Fruit fly (Drosophila melanogaster) whole organism, wandering third instar larva: ENCODE results near the gene mRpL10.

Source experiments
- Abd-B ChIP-seq: fragments of >200 bp; optimal IDR thresholded peaks from 2 replicates; lab custom pipeline; 2017; ENCODE audit warnings: missing biosample characterization, missing genetic modification characterization
- CrebA ChIP-seq: fragments of 200-800 bp; sonication (Bioruptor generic); optimal IDR thresholded peaks from 2 replicates; lab custom pipeline; 2016; ENCODE audit warnings: missing biosample characterization, mild to moderate bottlenecking, missing genetic modification characterization, borderline replicate concordance
- Dfd ChIP-seq: fragments of >200 bp; optimal IDR thresholded peaks from 2 replicates; lab custom pipeline; 2017; ENCODE audit warnings: missing biosample characterization, missing genetic modification characterization
- Dif ChIP-seq: fragments of 200-275, 200-300 bp; sonication (Bioruptor generic); optimal IDR thresholded peaks from 2 replicates; lab custom pipeline; 2018; ENCODE audit warnings: missing biosample characterization, missing genetic modification characterization; ENCODE audit not compliant: partially characterized antibody
- GATAd ChIP-seq: sonication (Bioruptor generic); optimal IDR thresholded peaks from 2 replicates; lab custom pipeline; 2016; ENCODE audit warnings: missing biosample characterization, missing genetic modification characterization
- HLH106 ChIP-seq: fragments of 200-800 bp; optimal IDR thresholded peaks from 3 replicates; lab custom pipeline; 2019; ENCODE audit warnings: missing biosample characterization, mild to moderate bottlenecking, missing genetic modification characterization, moderate library complexity
- Hnf4 ChIP-seq: fragments of 200-800 bp; sonication (Bioruptor generic); optimal IDR thresholded peaks from 2 replicates; lab custom pipeline; 2016; ENCODE audit warnings: missing biosample characterization, mild to moderate bottlenecking, missing genetic modification characterization
- Hr78 ChIP-seq: fragments of >200 bp; optimal IDR thresholded peaks from 2 replicates; lab custom pipeline; 2017; ENCODE audit warnings: missing biosample characterization, missing genetic modification characterization
- Hr83 ChIP-seq: fragments of 200-300 bp; sonication (Bioruptor generic); optimal IDR thresholded peaks from 2 replicates; lab custom pipeline; 2016; ENCODE audit warnings: missing biosample characterization, mild to moderate bottlenecking, missing genetic modification characterization, moderate library complexity; ENCODE audit not compliant: poor library complexity, severe bottlenecking
- Mio ChIP-seq: sonication (Bioruptor generic); optimal IDR thresholded peaks from 2 replicates; lab custom pipeline; 2016; ENCODE audit warnings: missing biosample characterization, missing genetic modification characterization
- Myc ChIP-seq: fragments of >200 bp; optimal IDR thresholded peaks from 2 replicates; lab custom pipeline; 2017
- N ChIP-seq: fragments of >200 bp; optimal IDR thresholded peaks from 2 replicates; lab custom pipeline; 2018; ENCODE audit warnings: missing biosample characterization, missing external identifiers, missing genetic modification characterization
- Rel ChIP-seq, 2 experiments: fragments of 200-800 bp; sonication (Bioruptor generic) in 1 of 2; optimal IDR thresholded peaks; 2 replicates in 1 of 2; 3 replicates in 1 of 2; lab custom pipeline; 2016 to 2019; ENCODE audit warnings: mild to moderate bottlenecking in 2 of 2, missing biosample characterization in 2 of 2, missing genetic modification characterization in 2 of 2, moderate library complexity in 1 of 2
- Sp1 ChIP-seq: fragments of 200-800 bp; sonication (Bioruptor generic); optimal IDR thresholded peaks from 3 replicates; lab custom pipeline; 2019; ENCODE audit warnings: missing biosample characterization, mild to moderate bottlenecking, missing genetic modification characterization, moderate library complexity
- Vsx2 ChIP-seq: fragments of 200-300, 225-300 bp; sonication (Bioruptor generic); optimal IDR thresholded peaks from 2 replicates; lab custom pipeline; 2018; ENCODE audit warnings: missing biosample characterization, missing genetic modification characterization; ENCODE audit not compliant: partially characterized antibody
- br ChIP-seq: fragments of 200-800 bp; sonication (Bioruptor generic); optimal IDR thresholded peaks from 2 replicates; lab custom pipeline; 2016; ENCODE audit warnings: missing biosample characterization, missing genetic modification characterization
- brk ChIP-seq: fragments of 200-800 bp; sonication (Bioruptor generic); optimal IDR thresholded peaks from 2 replicates; lab custom pipeline; 2016; ENCODE audit warnings: missing biosample characterization, mild to moderate bottlenecking, missing genetic modification characterization
- dmrt93B ChIP-seq: fragments of 200-800 bp; sonication (Bioruptor generic); optimal IDR thresholded peaks from 2 replicates; lab custom pipeline; 2018; ENCODE audit warnings: missing biosample characterization, mild to moderate bottlenecking, missing genetic modification characterization
- dsf ChIP-seq: sonication (Bioruptor generic); optimal IDR thresholded peaks from 2 replicates; lab custom pipeline; 2016; ENCODE audit warnings: missing biosample characterization, missing genetic modification characterization, borderline replicate concordance
- ey ChIP-seq: fragments of 200-800 bp; sonication (Bioruptor generic); optimal IDR thresholded peaks from 2 replicates; lab custom pipeline; 2016; ENCODE audit warnings: missing biosample characterization, missing genetic modification characterization
- foxo ChIP-seq, 2 experiments: fragments of 200-800 bp; sonication (Bioruptor generic); optimal IDR thresholded peaks; 2 replicates in 1 of 2; 3 replicates in 1 of 2; lab custom pipeline; 2016 to 2017; ENCODE audit warnings: missing biosample characterization in 2 of 2, missing genetic modification characterization in 2 of 2
- fru ChIP-seq: fragments of 200-800 bp; sonication (Bioruptor generic); optimal IDR thresholded peaks from 3 replicates; lab custom pipeline; 2016; ENCODE audit warnings: missing biosample characterization, mild to moderate bottlenecking, missing genetic modification characterization
- h ChIP-seq: fragments of 200-800 bp; sonication (Bioruptor generic); optimal IDR thresholded peaks from 3 replicates; lab custom pipeline; 2016; ENCODE audit warnings: missing biosample characterization, mild to moderate bottlenecking, missing genetic modification characterization
- jim ChIP-seq: fragments of 175-275, 200-325 bp; sonication (Bioruptor generic); optimal IDR thresholded peaks from 2 replicates; lab custom pipeline; 2016; ENCODE audit warnings: missing biosample characterization, mild to moderate bottlenecking, missing genetic modification characterization
- lola ChIP-seq: fragments of >200 bp; optimal IDR thresholded peaks from 2 replicates; lab custom pipeline; 2017; ENCODE audit warnings: missing biosample characterization, missing genetic modification characterization
- pan ChIP-seq: fragments of >200 bp; optimal IDR thresholded peaks from 2 replicates; lab custom pipeline; 2017
- psq ChIP-seq: fragments of 200-800 bp; sonication (Bioruptor generic); optimal IDR thresholded peaks from 3 replicates; lab custom pipeline; 2017; ENCODE audit warnings: missing biosample characterization, mild to moderate bottlenecking, missing genetic modification characterization, moderate library complexity
- rgr ChIP-seq: fragments of 200-800 bp; sonication (Bioruptor generic); optimal IDR thresholded peaks from 3 replicates; lab custom pipeline; 2016; ENCODE audit warnings: missing biosample characterization, mild to moderate bottlenecking, missing genetic modification characterization
- sage ChIP-seq: fragments of 200-800 bp; sonication (Bioruptor generic); optimal IDR thresholded peaks from 2 replicates; lab custom pipeline; 2016; ENCODE audit warnings: missing biosample characterization, mild to moderate bottlenecking, missing genetic modification characterization
- sv ChIP-seq: fragments of 200-800 bp; sonication (Bioruptor generic); optimal IDR thresholded peaks from 3 replicates; lab custom pipeline; 2016; ENCODE audit warnings: missing biosample characterization, missing genetic modification characterization
- tai ChIP-seq: sonication (Bioruptor generic); optimal IDR thresholded peaks from 2 replicates; lab custom pipeline; 2016; ENCODE audit warnings: missing biosample characterization, missing genetic modification characterization
- usp ChIP-seq: fragments of >200 bp; optimal IDR thresholded peaks from 2 replicates; lab custom pipeline; 2017; ENCODE audit warnings: missing biosample characterization, missing genetic modification characterization
- woc ChIP-seq: sonication (Bioruptor generic); optimal IDR thresholded peaks from 2 replicates; lab custom pipeline; 2016; ENCODE audit warnings: missing biosample characterization, mild to moderate bottlenecking, missing genetic modification characterization

Gene mRpL10

DNA sequence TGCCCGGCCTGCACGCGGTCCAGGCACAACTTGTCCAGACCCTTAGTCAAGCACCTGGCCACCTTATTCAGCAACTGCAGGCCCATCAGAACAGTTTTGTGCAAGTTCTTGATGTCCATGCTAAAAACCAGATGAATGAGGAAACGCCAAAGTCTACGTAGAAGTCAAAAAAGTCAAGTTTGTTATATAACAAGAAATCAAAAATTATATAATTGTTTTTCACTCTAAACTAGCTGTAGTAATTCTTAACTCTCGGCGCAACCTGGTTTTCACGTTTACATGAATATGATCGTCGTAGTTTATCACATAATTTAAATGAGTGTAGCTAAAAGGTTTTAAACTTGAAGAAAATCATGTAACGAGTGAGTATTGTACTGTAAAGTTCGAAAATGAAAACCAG is 978 bp downstream of the mRpL10 start:
- no peak for TF ChIP-seq br (GFP tag; lab: Kevin White, UChicago)
- TF ChIP-seq usp (GFP tag; lab: Kevin White, UChicago), result no peak
- no peak for TF ChIP-seq tai (GFP tag; lab: Kevin White, UChicago)
- no peak for TF ChIP-seq brk (GFP tag; lab: Kevin White, UChicago)
- no peak for TF ChIP-seq fru (GFP tag; lab: Kevin White, UChicago)
- no peak for TF ChIP-seq Dif (GFP tag; lab: Kevin White, UChicago)
- TF ChIP-seq Hnf4 (GFP tag; lab: Kevin White, UChicago), result no peak
- TF ChIP-seq Hr78, result no peak
- no peak for TF ChIP-seq CrebA (GFP tag; lab: Kevin White, UChicago)
- no peak for TF ChIP-seq Vsx2 (GFP tag; lab: Kevin White, UChicago)
- no peak for TF ChIP-seq dsf (GFP tag; lab: Kevin White, UChicago)
- no peak for TF ChIP-seq N (GFP tag; lab: Kevin White, UChicago)
- no peak for TF ChIP-seq rgr

DNA sequence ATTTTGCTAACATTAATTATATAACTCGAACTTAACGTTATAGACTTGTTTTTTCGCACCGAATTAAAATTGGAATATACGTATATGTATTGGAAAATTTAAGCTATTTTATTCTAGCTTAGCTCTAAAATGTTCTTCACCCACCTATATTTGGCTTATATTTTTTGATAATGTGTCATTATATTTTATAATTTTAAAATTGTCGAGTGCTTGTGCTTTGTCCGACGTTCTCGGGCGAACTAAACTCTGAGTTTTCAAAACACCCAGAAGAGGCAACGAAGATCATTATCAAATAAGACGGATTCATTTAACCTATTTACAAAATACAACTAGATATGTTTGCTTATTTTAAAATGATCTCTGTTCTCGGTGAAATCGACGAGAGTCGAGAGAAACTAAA is 3.0 kb downstream of the mRpL10 start:
- TF ChIP-seq Sp1 (GFP tag; lab: Kevin White, UChicago), result no peak
- no peak for TF ChIP-seq ey
- no peak for TF ChIP-seq HLH106 (tag; lab: Kevin White, UChicago)
- no peak for TF ChIP-seq Dif (GFP tag; lab: Kevin White, UChicago)
- no peak for TF ChIP-seq jim (GFP tag; lab: Kevin White, UChicago)
- TF ChIP-seq Hr78, result no peak
- no peak for TF ChIP-seq foxo (GFP tag; optimal IDR thresholded peaks at IDR 0.05; lab: Kevin White, UChicago)
- TF ChIP-seq sage (GFP tag; lab: Kevin White, UChicago), result no peak
- TF ChIP-seq Rel (GFP tag; optimal IDR thresholded peaks at IDR 0.05; lab: Kevin White, UChicago), result no peak
- no peak for TF ChIP-seq Rel (tag; optimal IDR thresholded peaks at IDR 0.05; lab: Kevin White, UChicago)
- no peak for TF ChIP-seq Vsx2 (GFP tag; lab: Kevin White, UChicago)
- TF ChIP-seq brk (GFP tag; lab: Kevin White, UChicago), result no peak
- TF ChIP-seq Hr83 (GFP tag; lab: Kevin White, UChicago), result no peak
- no peak for TF ChIP-seq Mio (GFP tag; lab: Kevin White, UChicago)
- no peak for TF ChIP-seq tai (GFP tag; lab: Kevin White, UChicago)
- TF ChIP-seq GATAd (GFP tag; lab: Kevin White, UChicago), result no peak

DNA sequence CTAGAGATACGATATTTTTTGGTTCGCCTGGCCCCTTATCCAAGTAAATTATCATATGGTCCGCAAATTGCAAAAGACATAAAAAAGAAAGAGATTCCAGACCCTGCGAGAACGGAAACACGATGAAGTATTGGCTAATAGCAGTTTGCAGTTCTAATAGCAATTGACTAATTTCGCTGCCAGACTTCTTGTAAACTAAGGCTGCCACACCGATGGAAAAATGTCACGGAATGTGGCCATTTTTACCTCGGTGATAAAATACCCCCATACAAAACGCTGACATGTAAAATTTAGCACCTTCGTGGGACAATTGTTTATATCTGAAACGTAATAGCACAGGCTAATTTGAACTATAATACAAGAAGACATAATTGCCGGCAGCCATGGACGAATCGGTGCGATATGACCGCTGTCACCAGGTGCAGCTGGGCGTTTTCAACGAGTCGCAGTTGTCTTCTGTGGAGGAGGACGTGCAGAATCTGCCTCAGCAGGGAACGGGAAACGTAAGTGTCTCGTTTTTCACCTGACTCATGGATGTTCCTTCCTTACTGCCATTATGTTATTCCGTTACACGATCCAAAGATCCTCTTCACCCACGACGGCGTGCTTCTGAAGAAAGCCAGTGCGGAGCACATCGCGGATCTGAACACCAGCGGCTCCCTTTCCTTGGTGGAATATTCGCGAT is 3.7 kb downstream of the mRpL10 start, which contains the start of the genes Tbc1d15-17 and CG11617:
TSS of gene Tbc1d15-17 (plus strand) at position 51 of the 685 bp plus-strand sequence.
TSS of gene CG11617 (minus strand) at position 169 of the 685 bp plus-strand sequence.
- TF ChIP-seq sv (GFP tag; lab: Kevin White, UChicago) (no peak), Dfd (GFP tag; lab: Kevin White, UChicago) (no peak), dmrt93B (no peak), Hnf4 (GFP tag; lab: Kevin White, UChicago) (no peak), h (GFP tag; lab: Kevin White, UChicago) (no peak), Hr83 (GFP tag; lab: Kevin White, UChicago) (peak; percentile 39), woc (GFP tag; lab: Kevin White, UChicago) (no peak), GATAd (GFP tag; lab: Kevin White, UChicago) (no peak), Vsx2 (GFP tag; lab: Kevin White, UChicago) (peak; percentile 89), jim (GFP tag; lab: Kevin White, UChicago) (no peak), lola (GFP tag; lab: Kevin White, UChicago) (no peak), Abd-B (GFP tag; lab: Kevin White, UChicago) (no peak), rgr (no peak), br (GFP tag; lab: Kevin White, UChicago) (no peak), sage (GFP tag; lab: Kevin White, UChicago) (no peak), pan (no peak)
- TF ChIP-seq, all 38 proteins: peak for 2

DNA sequence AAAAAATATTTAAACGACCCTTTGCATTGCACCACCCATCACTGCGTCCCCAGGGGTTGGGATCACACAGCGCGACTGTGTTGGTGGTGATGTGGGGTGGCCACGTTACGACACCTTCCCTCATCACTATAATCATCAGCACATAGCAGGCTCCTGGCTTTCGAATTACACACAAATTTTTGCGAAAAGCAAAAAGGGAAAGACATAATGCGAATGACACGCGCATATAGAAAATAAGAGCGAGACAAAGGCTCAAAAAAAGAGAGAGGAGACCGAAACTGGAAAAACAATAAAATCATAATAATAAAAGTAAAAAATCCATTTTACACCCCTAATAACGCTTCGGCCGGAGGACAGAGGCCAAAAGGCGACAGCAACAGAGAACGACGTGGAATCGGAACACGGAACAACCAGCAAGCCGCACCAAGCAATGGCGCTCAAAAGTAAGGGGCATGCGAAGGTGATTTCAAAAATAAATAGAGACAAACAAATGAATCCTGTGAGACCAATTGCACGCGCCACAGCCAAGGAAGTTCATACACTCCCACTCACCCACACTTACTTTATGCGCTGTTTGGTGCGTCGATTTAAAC is 16.0 kb downstream of the mRpL10 start:
- peak; percentile 25 for TF ChIP-seq psq (GFP tag; lab: Kevin White, UChicago)
- no peak for TF ChIP-seq Myc (lab: Kevin White, UChicago)
